Fruit fly (Drosophila melanogaster) whole organism, embryonic: ENCODE results near the gene CG13978.

Source experiments
- CG10267 ChIP-seq: fragments of 200-800 bp; sonication (Bioruptor generic); optimal IDR thresholded peaks from 2 replicates; lab custom pipeline; 2018; ENCODE audit warnings: missing biosample characterization, mild to moderate bottlenecking, missing genetic modification characterization, moderate library complexity
- CG10274 ChIP-seq: fragments of 200-800 bp; sonication (Bioruptor generic); optimal IDR thresholded peaks from 3 replicates; lab custom pipeline; 2017; ENCODE audit warnings: missing biosample characterization, mild to moderate bottlenecking, missing genetic modification characterization
- CG10366 ChIP-seq: fragments of 200-800 bp; sonication (Bioruptor generic); IDR thresholded peaks from 2 replicates; pipeline ENCODE4 v1.3.6; 2022; ENCODE audit warnings: missing biosample characterization, missing genetic modification characterization
- CG11504 ChIP-seq: fragments of 200-800 bp; sonication (Bioruptor generic); optimal IDR thresholded peaks from 3 replicates; lab custom pipeline; 2019; ENCODE audit warnings: missing biosample characterization, mild to moderate bottlenecking, missing genetic modification characterization, moderate library complexity
- CG12071 ChIP-seq: fragments of 200-800 bp; sonication (Bioruptor generic); optimal IDR thresholded peaks from 3 replicates; lab custom pipeline; 2018; ENCODE audit warnings: missing biosample characterization, mild to moderate bottlenecking, missing genetic modification characterization
- CG12391 ChIP-seq: fragments of 200-800 bp; sonication (Bioruptor generic); optimal IDR thresholded peaks from 3 replicates; lab custom pipeline; 2018; ENCODE audit warnings: missing biosample characterization, mild to moderate bottlenecking, missing genetic modification characterization, moderate library complexity
- CG13894 ChIP-seq: fragments of 200-800 bp; sonication (Bioruptor generic); optimal IDR thresholded peaks from 3 replicates; lab custom pipeline; 2018; ENCODE audit warnings: missing biosample characterization, mild to moderate bottlenecking, missing genetic modification characterization, moderate library complexity
- CG16813 ChIP-seq: fragments of 200-800 bp; sonication (Bioruptor generic); IDR thresholded peaks from 3 replicates; pipeline ENCODE4 v1.3.6; 2022; ENCODE audit warnings: missing biosample characterization, missing genetic modification characterization; ENCODE audit not compliant: partially characterized antibody
- CG17385 ChIP-seq: fragments of 200-800 bp; sonication (Bioruptor generic); optimal IDR thresholded peaks from 3 replicates; lab custom pipeline; 2018; ENCODE audit warnings: missing biosample characterization, mild to moderate bottlenecking, missing genetic modification characterization
- CG2678 ChIP-seq: fragments of 200-800 bp; sonication (Bioruptor generic); optimal IDR thresholded peaks from 3 replicates; lab custom pipeline; 2019; ENCODE audit warnings: missing biosample characterization, mild to moderate bottlenecking, missing genetic modification characterization, moderate library complexity
- CG2875 ChIP-seq: fragments of 200-800 bp; sonication (Bioruptor generic); optimal IDR thresholded peaks from 2 replicates; lab custom pipeline; 2017; ENCODE audit warnings: missing biosample characterization, mild to moderate bottlenecking, missing genetic modification characterization, missing genetic modification reagents
- CG34224 ChIP-seq: fragments of 200-800 bp; sonication (Bioruptor generic); IDR thresholded peaks from 3 replicates; pipeline ENCODE4 v1.3.6; 2022; ENCODE audit warnings: missing biosample characterization, missing genetic modification characterization; ENCODE audit not compliant: partially characterized antibody
- CG34376 ChIP-seq: fragments of 200-800 bp; sonication (Bioruptor generic); optimal IDR thresholded peaks from 2 replicates; lab custom pipeline; 2018; ENCODE audit warnings: missing biosample characterization, mild to moderate bottlenecking, missing genetic modification characterization
- CG4328 ChIP-seq: fragments of 200-800 bp; sonication (Bioruptor generic); optimal IDR thresholded peaks from 3 replicates; lab custom pipeline; 2017; ENCODE audit warnings: missing biosample characterization, missing genetic modification reagents, missing genetic modification characterization
- CG4360 ChIP-seq: fragments of 200-800 bp; sonication (Bioruptor generic); IDR thresholded peaks from 2 replicates; pipeline ENCODE4 v1.3.6; 2022; ENCODE audit warnings: missing biosample characterization, missing genetic modification characterization
- CG5180 ChIP-seq: fragments of 200-800 bp; sonication (Bioruptor generic); optimal IDR thresholded peaks from 3 replicates; lab custom pipeline; 2017; ENCODE audit warnings: missing biosample characterization, missing genetic modification characterization, mild to moderate bottlenecking, moderate library complexity, missing genetic modification reagents
- CG6791 ChIP-seq: fragments of 200-800 bp; sonication (Bioruptor generic); IDR thresholded peaks from 3 replicates; pipeline ENCODE4 v1.3.6; 2022; ENCODE audit warnings: missing biosample characterization, missing genetic modification characterization; ENCODE audit not compliant: partially characterized antibody
- CG7357 ChIP-seq: fragments of 200-800 bp; sonication (Bioruptor generic); IDR thresholded peaks from 3 replicates; pipeline ENCODE4 v1.3.6; 2022; ENCODE audit warnings: missing biosample characterization, missing genetic modification characterization
- CG8281 ChIP-seq: fragments of 200-800 bp; sonication (Bioruptor generic); optimal IDR thresholded peaks from 2 replicates; lab custom pipeline; 2018; ENCODE audit warnings: missing biosample characterization, mild to moderate bottlenecking, missing genetic modification characterization, moderate library complexity
- D19A ChIP-seq: fragments of 200-800 bp; optimal IDR thresholded peaks from 3 replicates; lab custom pipeline; 2019; ENCODE audit warnings: missing biosample characterization, mild to moderate bottlenecking, missing genetic modification characterization, moderate library complexity
- HLH54F ChIP-seq: fragments of 200-800 bp; sonication (Bioruptor generic); optimal IDR thresholded peaks from 3 replicates; lab custom pipeline; 2016; ENCODE audit warnings: missing biosample characterization, missing genetic modification characterization
- HLHmδ ChIP-seq: fragments of 200-800 bp; sonication (Bioruptor generic); optimal IDR thresholded peaks from 2 replicates; lab custom pipeline; 2018; ENCODE audit warnings: missing biosample characterization, mild to moderate bottlenecking, missing genetic modification characterization, moderate library complexity
- Hr51 ChIP-seq, 2 experiments: fragments of 200-800 bp; sonication (Bioruptor generic); optimal IDR thresholded peaks; 2 replicates in 1 of 2; 3 replicates in 1 of 2; lab custom pipeline; 2016 to 2018; ENCODE audit warnings: missing biosample characterization in 2 of 2, missing genetic modification characterization in 2 of 2, mild to moderate bottlenecking in 1 of 2, moderate library complexity in 1 of 2
- Lim3 ChIP-seq: fragments of 200-800 bp; sonication (Bioruptor generic); IDR thresholded peaks from 2 replicates; pipeline ENCODE4 v1.3.6; 2022; ENCODE audit warnings: missing biosample characterization, missing genetic modification characterization
- NC2β ChIP-seq: fragments of 200-800 bp; sonication (Bioruptor generic); optimal IDR thresholded peaks from 2 replicates; lab custom pipeline; 2016; ENCODE audit warnings: missing biosample characterization, missing genetic modification characterization
- NK7.1 ChIP-seq: fragments of 200-800 bp; sonication (Bioruptor generic); optimal IDR thresholded peaks from 3 replicates; lab custom pipeline; 2016; ENCODE audit warnings: missing biosample characterization, missing genetic modification characterization
- Nf-YC ChIP-seq: fragments of 200-800 bp; optimal IDR thresholded peaks from 3 replicates; lab custom pipeline; 2019; ENCODE audit warnings: missing biosample characterization, mild to moderate bottlenecking, missing genetic modification characterization, moderate library complexity
- Sox102F ChIP-seq: fragments of 200-800 bp; sonication (Bioruptor generic); optimal IDR thresholded peaks from 2 replicates; lab custom pipeline; 2018; ENCODE audit warnings: missing biosample characterization, mild to moderate bottlenecking, missing genetic modification characterization, moderate library complexity
- Xbp1 ChIP-seq: fragments of 200-800 bp; sonication (Bioruptor generic); optimal IDR thresholded peaks from 3 replicates; lab custom pipeline; 2016; ENCODE audit warnings: missing biosample characterization, mild to moderate bottlenecking, missing genetic modification characterization
- amos ChIP-seq: fragments of 200-800 bp; sonication (Bioruptor generic); IDR thresholded peaks from 2 replicates; pipeline ENCODE4 v1.3.6; 2022; ENCODE audit warnings: missing biosample characterization, missing genetic modification characterization; ENCODE audit not compliant: partially characterized antibody
- bowl ChIP-seq: fragments of 200-800 bp; sonication (Bioruptor generic); IDR thresholded peaks from 2 replicates; pipeline ENCODE4 v1.3.6; 2022; ENCODE audit warnings: missing biosample characterization, missing genetic modification characterization
- cato ChIP-seq: fragments of 200-800 bp; sonication (Bioruptor generic); optimal IDR thresholded peaks from 2 replicates; lab custom pipeline; 2016; ENCODE audit warnings: missing biosample characterization, missing genetic modification characterization, borderline replicate concordance
- chinmo ChIP-seq: fragments of 200-800 bp; sonication (Bioruptor generic); IDR thresholded peaks from 4 replicates; pipeline ENCODE4 v1.3.6; 2022; ENCODE audit warnings: missing biosample characterization, missing genetic modification characterization; ENCODE audit not compliant: partially characterized antibody
- crol ChIP-seq: fragments of 200-800 bp; sonication (Bioruptor generic); IDR thresholded peaks from 2 replicates; pipeline ENCODE4 v1.3.6; 2022; ENCODE audit warnings: missing biosample characterization, missing genetic modification characterization
- dimm ChIP-seq: fragments of 200-800 bp; sonication (Bioruptor generic); IDR thresholded peaks from 2 replicates; pipeline ENCODE4 v1.3.6; 2022; ENCODE audit warnings: missing biosample characterization, missing genetic modification characterization
- dm ChIP-seq: fragments of 200-800 bp; sonication (Bioruptor generic); optimal IDR thresholded peaks from 3 replicates; lab custom pipeline; 2016; ENCODE audit warnings: missing biosample characterization, missing genetic modification characterization
- gcm2 ChIP-seq: fragments of 200-800 bp; sonication (Bioruptor generic); optimal IDR thresholded peaks from 2 replicates; lab custom pipeline; 2016; ENCODE audit warnings: missing biosample characterization, missing genetic modification characterization
- gsb ChIP-seq: fragments of 200-800 bp; sonication (Bioruptor generic); IDR thresholded peaks from 2 replicates; pipeline ENCODE4 v1.3.6; 2022; ENCODE audit warnings: missing biosample characterization, missing genetic modification characterization
- hb ChIP-seq: fragments of 200-800 bp; sonication (Bioruptor generic); IDR thresholded peaks from 3 replicates; pipeline ENCODE4 v1.3.6; 2022; ENCODE audit warnings: missing biosample characterization, missing genetic modification characterization; ENCODE audit not compliant: partially characterized antibody
- kay ChIP-seq: fragments of 200-800 bp; sonication (Bioruptor generic); optimal IDR thresholded peaks from 2 replicates; lab custom pipeline; 2016; ENCODE audit warnings: missing biosample characterization, missing genetic modification characterization
- mld ChIP-seq: fragments of 200-800 bp; sonication (Bioruptor generic); IDR thresholded peaks from 3 replicates; pipeline ENCODE4 v1.3.6; 2022; ENCODE audit warnings: missing biosample characterization, missing genetic modification characterization; ENCODE audit not compliant: partially characterized antibody
- org-1 ChIP-seq: fragments of 200-800 bp; sonication (Bioruptor generic); optimal IDR thresholded peaks from 2 replicates; lab custom pipeline; 2017; ENCODE audit warnings: missing biosample characterization, missing genetic modification characterization
- pita ChIP-seq: fragments of 200-800 bp; sonication (Bioruptor generic); optimal IDR thresholded peaks from 2 replicates; lab custom pipeline; 2017; ENCODE audit warnings: missing biosample characterization, mild to moderate bottlenecking, missing genetic modification characterization
- sim ChIP-seq: fragments of 200-800 bp; sonication (Bioruptor generic); IDR thresholded peaks from 2 replicates; pipeline ENCODE4 v1.3.6; 2022; ENCODE audit warnings: missing biosample characterization, missing genetic modification characterization
- slbo ChIP-seq: fragments of 200-800 bp; sonication (Bioruptor generic); IDR thresholded peaks from 2 replicates; pipeline ENCODE4 v1.3.6; 2022; ENCODE audit warnings: missing biosample characterization, missing genetic modification characterization
- sob ChIP-seq: fragments of 200-800 bp; sonication (Bioruptor generic); IDR thresholded peaks from 2 replicates; pipeline ENCODE4 v1.3.6; 2022; ENCODE audit warnings: missing biosample characterization, missing genetic modification characterization
- trh ChIP-seq: fragments of 200-800 bp; sonication (Bioruptor generic); optimal IDR thresholded peaks from 2 replicates; lab custom pipeline; 2016; ENCODE audit warnings: missing biosample characterization, missing genetic modification characterization
- usp ChIP-seq: fragments of >200 bp; optimal IDR thresholded peaks from 2 replicates; lab custom pipeline; 2017; ENCODE audit warnings: missing biosample characterization, missing genetic modification characterization
- wdn ChIP-seq: fragments of 200-800 bp; sonication (Bioruptor generic); IDR thresholded peaks from 2 replicates; pipeline ENCODE4 v1.3.6; 2022; ENCODE audit warnings: missing biosample characterization, missing genetic modification characterization
- zen2 ChIP-seq: fragments of 200-800 bp; sonication (Bioruptor generic); IDR thresholded peaks from 3 replicates; pipeline ENCODE4 v1.3.6; 2022; ENCODE audit warnings: missing biosample characterization, missing genetic modification characterization; ENCODE audit not compliant: partially characterized antibody

CG13978 gene

DNA sequence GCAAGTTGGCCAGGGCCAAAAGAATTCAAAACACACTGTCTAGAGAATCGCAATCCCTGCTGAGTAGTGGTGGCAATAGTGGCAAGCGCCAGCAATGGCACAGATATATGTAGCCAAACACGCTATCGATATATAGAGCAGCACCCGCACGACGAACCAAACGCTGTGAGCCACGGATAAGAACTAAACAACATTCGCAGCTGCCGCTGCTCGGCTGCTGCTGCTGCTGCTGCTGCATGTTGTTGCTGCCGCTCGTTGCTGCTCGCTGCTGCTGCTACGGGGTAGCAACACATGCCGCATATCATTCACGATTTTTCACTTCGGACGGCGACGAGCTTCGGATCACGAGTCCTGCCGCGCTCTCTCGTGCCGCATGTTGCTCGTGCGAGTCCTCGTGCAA, 26.7 kb upstream of the CG13978 start, which contains the start of gene side (continued):
- no peak for TF ChIP-seq gcm2 (GFP tag; lab: Kevin White, UChicago)
- no peak for TF ChIP-seq pita (GFP tag; lab: Kevin White, UChicago)
- TF ChIP-seq mld, result 0 out of 3 replicates have a peak, but pooled peaks have one; percentile 12
- no peak for TF ChIP-seq CG13894 (tag; lab: Kevin White, UChicago)
- no peak for TF ChIP-seq Sox102F (GFP tag; lab: Kevin White, UChicago)
- TF ChIP-seq D19A, result no peak
- peak; percentile 73 for TF ChIP-seq CG4360 (GFP tag; lab: Robert Waterston, UW)
- no peak for TF ChIP-seq Nf-YC
- TF ChIP-seq CG34376, result no peak
- no peak for TF ChIP-seq NK7.1 (GFP tag; lab: Kevin White, UChicago)
- peak; percentile 23 for TF ChIP-seq HLHmδ (GFP tag; lab: Kevin White, UChicago)
- no peak for TF ChIP-seq HLH54F (GFP tag; lab: Kevin White, UChicago)
- 0 out of 3 replicates have a peak, but pooled peaks have one; percentile 44 for TF ChIP-seq zen2 (GFP tag; lab: Robert Waterston, UW)
- no peak for TF ChIP-seq NC2β (GFP tag; lab: Kevin White, UChicago)
- TF ChIP-seq CG5180 (GFP tag; lab: Kevin White, UChicago), result no peak
- TF ChIP-seq sob (GFP tag; lab: Robert Waterston, UW), result 0 out of 2 replicates have a peak, but pooled peaks have one; percentile 18
- no peak for TF ChIP-seq CG10274
- no peak for TF ChIP-seq org-1 (GFP tag; lab: Kevin White, UChicago)
- TF ChIP-seq bowl (GFP tag; lab: Robert Waterston, UW), result no peak
- TF ChIP-seq CG12391 (tag; lab: Kevin White, UChicago), result no peak
- no peak for TF ChIP-seq dm (GFP tag; lab: Kevin White, UChicago)
- peak; percentile 99 for TF ChIP-seq CG11504
- peak; percentile 39; the same call in 1 of the 2 replicates for TF ChIP-seq sim (GFP tag; lab: Robert Waterston, UW)
- TF ChIP-seq amos (GFP tag; lab: Robert Waterston, UW), result peak; percentile 38; the same call in 1 of the 2 replicates
- no peak for TF ChIP-seq cato (GFP tag; lab: Kevin White, UChicago)
- TF ChIP-seq CG10267, result no peak
- no peak for TF ChIP-seq kay
- 0 out of 2 replicates have a peak, but pooled peaks have one; percentile 17 for TF ChIP-seq wdn
- TF ChIP-seq CG2875 (GFP tag; lab: Kevin White, UChicago), result no peak
- TF ChIP-seq chinmo (GFP tag; lab: Robert Waterston, UW), result 0 out of 4 replicates have a peak, but pooled peaks have one; percentile 34
- TF ChIP-seq dimm (GFP tag; lab: Robert Waterston, UW), result no peak
- no peak for TF ChIP-seq Xbp1
- no peak for TF ChIP-seq crol
- no peak for TF ChIP-seq CG17385 (GFP tag; lab: Kevin White, UChicago)
- TF ChIP-seq trh, result no peak
- no peak for TF ChIP-seq CG7357 (GFP tag; lab: Robert Waterston, UW)
- TF ChIP-seq hb (GFP tag; lab: Robert Waterston, UW), result no peak
- TF ChIP-seq Lim3 (GFP tag; lab: Robert Waterston, UW), result no peak
- TF ChIP-seq CG12071 (GFP tag; lab: Kevin White, UChicago), result peak; percentile 19
- no peak for TF ChIP-seq gsb
- TF ChIP-seq slbo (GFP tag; lab: Robert Waterston, UW), result no peak
- no peak for TF ChIP-seq usp (GFP tag; lab: Kevin White, UChicago)
- TF ChIP-seq CG6791, result 0 out of 3 replicates have a peak, but pooled peaks have one; percentile 44
- no peak for TF ChIP-seq Hr51 (GFP tag; optimal IDR thresholded peaks at IDR 0.05; lab: Kevin White, UChicago)
- no peak for TF ChIP-seq CG2678 (tag; lab: Kevin White, UChicago)
- TF ChIP-seq CG16813 (GFP tag; lab: Robert Waterston, UW), result no peak
- 0 out of 3 replicates have a peak, but pooled peaks have one; percentile 27 for TF ChIP-seq CG34224 (GFP tag; lab: Robert Waterston, UW)
- no peak for TF ChIP-seq CG10366
- no peak for TF ChIP-seq CG8281
- TF ChIP-seq CG4328 (GFP tag; lab: Kevin White, UChicago), result no peak
